Fruit fly (Drosophila melanogaster) whole organism, prepupa: Measurements from ENCODE around the gene Sid.
A peak's percentile ranks its signal among the peaks of the same experiment; 100 is the strongest.

Experiments
- Blimp-1 ChIP-seq: fragments of 200-800 bp; sonication (Bioruptor generic); optimal IDR thresholded peaks from 3 replicates; lab custom pipeline; 2017; ENCODE audit warnings: missing biosample characterization, missing genetic modification characterization, mild to moderate bottlenecking, moderate library complexity, missing genetic modification reagents
- CG10669 ChIP-seq: fragments of 200-800 bp; sonication (Bioruptor generic); optimal IDR thresholded peaks from 3 replicates; lab custom pipeline; 2018; ENCODE audit warnings: missing biosample characterization, mild to moderate bottlenecking, missing genetic modification characterization, moderate library complexity
- CG11762 ChIP-seq: fragments of 200-800 bp; sonication (Bioruptor generic); optimal IDR thresholded peaks from 3 replicates; lab custom pipeline; 2016; ENCODE audit warnings: missing biosample characterization, missing genetic modification characterization; ENCODE audit not compliant: insufficient read depth
- CG11902 ChIP-seq: fragments of 200-800 bp; sonication (Bioruptor generic); optimal IDR thresholded peaks from 3 replicates; lab custom pipeline; 2016; ENCODE audit warnings: missing biosample characterization, missing genetic modification characterization
- CG15336 ChIP-seq: fragments of 200-800 bp; sonication (Bioruptor generic); IDR thresholded peaks from 2 replicates; pipeline ENCODE4 v1.3.6; 2022; ENCODE audit warnings: missing biosample characterization, missing genetic modification characterization
- CG1621 ChIP-seq: fragments of 200-800 bp; sonication (Bioruptor generic); optimal IDR thresholded peaks from 3 replicates; lab custom pipeline; 2018; ENCODE audit warnings: missing biosample characterization, mild to moderate bottlenecking, missing genetic modification characterization
- CG16779 ChIP-seq: fragments of 200-800 bp; sonication (Bioruptor generic); optimal IDR thresholded peaks from 3 replicates; lab custom pipeline; 2017; ENCODE audit warnings: missing biosample characterization, mild to moderate bottlenecking, missing genetic modification characterization
- CG3032 ChIP-seq: fragments of 200-800 bp; optimal IDR thresholded peaks from 2 replicates; lab custom pipeline; 2019; ENCODE audit warnings: missing biosample characterization, mild to moderate bottlenecking, missing genetic modification characterization, moderate library complexity
- CG31627 ChIP-seq: fragments of 200-800 bp; sonication (Bioruptor generic); optimal IDR thresholded peaks from 3 replicates; lab custom pipeline; 2016; ENCODE audit warnings: missing biosample characterization, missing genetic modification characterization
- CG32006 ChIP-seq: fragments of 200-800 bp; sonication (Bioruptor generic); optimal IDR thresholded peaks from 3 replicates; lab custom pipeline; 2017; ENCODE audit warnings: missing biosample characterization, mild to moderate bottlenecking, missing genetic modification characterization
- CG34406 ChIP-seq: fragments of 200-800 bp; sonication (Bioruptor generic); optimal IDR thresholded peaks from 3 replicates; lab custom pipeline; 2016; ENCODE audit warnings: missing biosample characterization, missing genetic modification characterization
- CG3919 ChIP-seq: fragments of 200-800 bp; sonication (Bioruptor generic); optimal IDR thresholded peaks from 3 replicates; lab custom pipeline; 2016; ENCODE audit warnings: missing biosample characterization, missing genetic modification characterization
- CG4318 ChIP-seq: fragments of 200-800 bp; sonication (Bioruptor generic); optimal IDR thresholded peaks from 3 replicates; lab custom pipeline; 2017; ENCODE audit warnings: missing biosample characterization, mild to moderate bottlenecking, missing genetic modification characterization
- CG6276 ChIP-seq: fragments of 200-800 bp; sonication (Bioruptor generic); optimal IDR thresholded peaks from 2 replicates; lab custom pipeline; 2017; ENCODE audit warnings: missing biosample characterization, mild to moderate bottlenecking, missing genetic modification characterization
- CG6792 ChIP-seq: fragments of 200-800 bp; sonication (Bioruptor generic); optimal IDR thresholded peaks from 3 replicates; lab custom pipeline; 2016; ENCODE audit warnings: missing biosample characterization, missing genetic modification characterization
- CG6808 ChIP-seq: fragments of 200-800 bp; sonication (Bioruptor generic); optimal IDR thresholded peaks from 3 replicates; lab custom pipeline; 2017; ENCODE audit warnings: missing biosample characterization, missing genetic modification characterization, mild to moderate bottlenecking, moderate library complexity, missing genetic modification reagents
- CG6854 ChIP-seq: fragments of 200-800 bp; sonication (Bioruptor generic); optimal IDR thresholded peaks from 2 replicates; lab custom pipeline; 2017; ENCODE audit warnings: missing biosample characterization, mild to moderate bottlenecking, missing genetic modification characterization
- CG7368 ChIP-seq: fragments of 200-800 bp; sonication (Bioruptor generic); optimal IDR thresholded peaks from 3 replicates; lab custom pipeline; 2016; ENCODE audit warnings: missing biosample characterization, missing genetic modification characterization
- CG8119 ChIP-seq: fragments of 200-800 bp; sonication (Bioruptor generic); IDR thresholded peaks from 3 replicates; pipeline ENCODE4 v1.3.6; 2022; ENCODE audit warnings: missing biosample characterization, missing genetic modification characterization
- CG8632 ChIP-seq: fragments of 200-800 bp; sonication (Bioruptor generic); optimal IDR thresholded peaks from 3 replicates; lab custom pipeline; 2016; ENCODE audit warnings: missing biosample characterization, missing genetic modification characterization
- CG9139 ChIP-seq: fragments of 200-800 bp; sonication (Bioruptor generic); optimal IDR thresholded peaks from 3 replicates; lab custom pipeline; 2017; ENCODE audit warnings: missing biosample characterization, mild to moderate bottlenecking, missing genetic modification characterization
- Eip75B ChIP-seq: fragments of 200-800 bp; sonication (Bioruptor generic); optimal IDR thresholded peaks from 3 replicates; lab custom pipeline; 2016; ENCODE audit warnings: missing biosample characterization, missing genetic modification characterization
- Eip78C ChIP-seq: fragments of 200-800 bp; sonication (Bioruptor generic); peaks from one replicate; lab custom pipeline; 2016; ENCODE audit warnings: missing biosample characterization, missing genetic modification characterization
- Eip93F ChIP-seq: fragments of 200-800 bp; sonication (Bioruptor generic); optimal IDR thresholded peaks from 2 replicates; lab custom pipeline; 2016; ENCODE audit warnings: missing biosample characterization, mild to moderate bottlenecking, missing genetic modification characterization
- Ets21C ChIP-seq: fragments of 200-800 bp; sonication (Bioruptor generic); optimal IDR thresholded peaks from 3 replicates; lab custom pipeline; 2016; ENCODE audit warnings: missing biosample characterization, missing genetic modification characterization
- Gug ChIP-seq: fragments of 200-800 bp; sonication (Bioruptor generic); IDR thresholded peaks from 2 replicates; pipeline ENCODE4 v1.3.6; 2022; ENCODE audit warnings: missing biosample characterization, missing genetic modification characterization
- Hr38 ChIP-seq: sonication (Bioruptor generic); optimal IDR thresholded peaks from 2 replicates; lab custom pipeline; 2016; ENCODE audit warnings: missing biosample characterization, missing genetic modification characterization
- Hr39 ChIP-seq: fragments of 200-800 bp; sonication (Bioruptor generic); optimal IDR thresholded peaks from 2 replicates; lab custom pipeline; 2016; ENCODE audit warnings: missing biosample characterization, missing genetic modification characterization
- Met ChIP-seq: fragments of 200-800 bp; sonication (Bioruptor generic); optimal IDR thresholded peaks from 3 replicates; lab custom pipeline; 2016; ENCODE audit warnings: missing biosample characterization, missing genetic modification characterization
- OdsH ChIP-seq: fragments of 200-800 bp; sonication (Bioruptor generic); optimal IDR thresholded peaks from 3 replicates; lab custom pipeline; 2016; ENCODE audit warnings: missing biosample characterization, missing genetic modification characterization
- Sox102F ChIP-seq: fragments of 200-800 bp; sonication (Bioruptor generic); optimal IDR thresholded peaks from 2 replicates; lab custom pipeline; 2016; ENCODE audit warnings: missing biosample characterization, mild to moderate bottlenecking, missing genetic modification characterization
- Sox14 ChIP-seq: fragments of 200-800 bp; sonication (Bioruptor generic); optimal IDR thresholded peaks from 3 replicates; lab custom pipeline; 2016; ENCODE audit warnings: missing biosample characterization, missing genetic modification characterization
- achi ChIP-seq: fragments of 200-800 bp; sonication (Bioruptor generic); optimal IDR thresholded peaks from 3 replicates; lab custom pipeline; 2016; ENCODE audit warnings: missing biosample characterization, missing genetic modification characterization
- acj6 ChIP-seq: fragments of 200-800 bp; sonication (Bioruptor generic); optimal IDR thresholded peaks from 3 replicates; lab custom pipeline; 2016; ENCODE audit warnings: missing biosample characterization, missing genetic modification characterization
- cyc ChIP-seq: fragments of 200-800 bp; sonication (Bioruptor generic); optimal IDR thresholded peaks from 3 replicates; lab custom pipeline; 2016; ENCODE audit warnings: missing biosample characterization, missing genetic modification characterization
- dsx ChIP-seq: fragments of 200-800 bp; optimal IDR thresholded peaks from 3 replicates; lab custom pipeline; 2019; ENCODE audit warnings: missing biosample characterization, mild to moderate bottlenecking, missing genetic modification characterization, moderate library complexity; ENCODE audit not compliant: poor library complexity, severe bottlenecking
- eg ChIP-seq: fragments of 200-800 bp; sonication (Bioruptor generic); IDR thresholded peaks from 3 replicates; pipeline ENCODE4 v1.3.6; 2022; ENCODE audit warnings: missing biosample characterization, missing genetic modification characterization
- esn ChIP-seq: fragments of 200-800 bp; sonication (Bioruptor generic); optimal IDR thresholded peaks from 2 replicates; lab custom pipeline; 2016; ENCODE audit warnings: missing biosample characterization, mild to moderate bottlenecking, missing genetic modification characterization, moderate library complexity
- fd59A ChIP-seq: fragments of 200-800 bp; sonication (Bioruptor generic); optimal IDR thresholded peaks from 2 replicates; lab custom pipeline; 2017; ENCODE audit warnings: missing biosample characterization, mild to moderate bottlenecking, missing genetic modification characterization, missing genetic modification reagents
- fd85E ChIP-seq: fragments of 200-800 bp; sonication (Bioruptor generic); optimal IDR thresholded peaks from 3 replicates; lab custom pipeline; 2016; ENCODE audit warnings: missing biosample characterization, missing genetic modification characterization
- fkh ChIP-seq: fragments of 200-800 bp; sonication (Bioruptor generic); optimal IDR thresholded peaks from 3 replicates; lab custom pipeline; 2017; ENCODE audit warnings: missing biosample characterization, mild to moderate bottlenecking, missing genetic modification characterization, moderate library complexity
- lz ChIP-seq: fragments of 200-800 bp; sonication (Bioruptor generic); optimal IDR thresholded peaks from 3 replicates; lab custom pipeline; 2016; ENCODE audit warnings: missing biosample characterization, missing genetic modification characterization
- net ChIP-seq: fragments of 200-800 bp; sonication (Bioruptor generic); optimal IDR thresholded peaks from 3 replicates; lab custom pipeline; 2016; ENCODE audit warnings: missing biosample characterization, missing genetic modification characterization
- pdm3 ChIP-seq: fragments of 200-800 bp; sonication (Bioruptor generic); optimal IDR thresholded peaks from 3 replicates; lab custom pipeline; 2016; ENCODE audit warnings: missing biosample characterization, missing genetic modification characterization
- salr ChIP-seq, 2 experiments: fragments of 200-800 bp; sonication (Bioruptor generic); optimal IDR thresholded peaks; 3 replicates each; lab custom pipeline; 2016 to 2018; ENCODE audit warnings: missing biosample characterization in 2 of 2, missing genetic modification characterization in 2 of 2, mild to moderate bottlenecking in 1 of 2
- spab ChIP-seq: fragments of 200-800 bp; sonication (Bioruptor generic); optimal IDR thresholded peaks from 2 replicates; lab custom pipeline; 2017; ENCODE audit warnings: missing biosample characterization, mild to moderate bottlenecking, missing genetic modification characterization, missing genetic modification reagents
- ss ChIP-seq, 2 experiments: fragments of 200-800 bp; sonication (Bioruptor generic); optimal IDR thresholded peaks; 2 replicates in 1 of 2; 3 replicates in 1 of 2; lab custom pipeline; 2017 to 2018; ENCODE audit warnings: mild to moderate bottlenecking in 2 of 2, missing biosample characterization in 2 of 2, missing genetic modification characterization in 2 of 2, moderate library complexity in 1 of 2
- svp ChIP-seq: fragments of 200-800 bp; sonication (Bioruptor generic); peaks from one replicate; lab custom pipeline; 2016; ENCODE audit warnings: missing biosample characterization, missing genetic modification characterization

Sid gene

dm6 chr3R:28631753-28632152 is 38.8 kb upstream of the Sid start (continued):
- peak; percentile 38 for TF ChIP-seq spab (GFP tag; lab: Kevin White, UChicago)
- TF ChIP-seq Gug (GFP tag; lab: Robert Waterston, UW): 0 out of 2 replicates have a peak, but pooled peaks have one; percentile 48
- no peak for TF ChIP-seq Hr38 (GFP tag; lab: Kevin White, UChicago)
- no peak for TF ChIP-seq Sox14 (GFP tag; lab: Kevin White, UChicago)
- TF ChIP-seq CG32006 (GFP tag; lab: Kevin White, UChicago): peak; percentile 61
- TF ChIP-seq Sox102F (GFP tag; lab: Kevin White, UChicago): peak; percentile 5
- TF ChIP-seq esn (GFP tag; lab: Kevin White, UChicago): peak; percentile 47

DNA sequence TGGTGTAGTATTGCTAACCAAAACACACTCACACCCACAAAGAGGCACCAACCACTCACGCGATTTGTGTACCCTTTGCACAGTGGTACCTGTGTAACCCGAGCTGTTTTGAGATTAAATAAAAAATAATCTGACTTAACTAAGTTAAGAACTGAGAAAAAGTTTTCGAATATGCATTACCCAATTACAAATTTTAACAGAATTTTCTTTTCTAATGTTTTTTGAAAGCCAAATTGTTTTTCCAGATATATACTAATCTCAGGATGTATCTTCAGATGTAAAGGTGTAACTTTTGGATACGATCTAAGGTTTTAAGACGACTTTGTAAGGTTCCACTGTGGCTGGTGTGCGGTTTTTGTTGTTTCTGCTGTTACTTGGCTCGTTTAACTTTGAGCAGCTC is 36.8 kb upstream of the Sid start:
- TF ChIP-seq CG34406: peak; percentile 65
- peak; percentile 78 for TF ChIP-seq eg (GFP tag; lab: Robert Waterston, UW)
- TF ChIP-seq ss (GFP tag; optimal IDR thresholded peaks at IDR 0.05; lab: Kevin White, UChicago): peak in 1 of 2 experiments; percentile 11
- TF ChIP-seq CG11762 (GFP tag; lab: Kevin White, UChicago): peak; percentile 59
- peak; percentile 52 for TF ChIP-seq CG4318
- peak in 1 of 2 experiments; percentile 56 for TF ChIP-seq salr (GFP tag; optimal IDR thresholded peaks at IDR 0.05; lab: Kevin White, UChicago)
- TF ChIP-seq Met (GFP tag; lab: Kevin White, UChicago): peak; percentile 80
- TF ChIP-seq dsx (GFP tag; lab: Kevin White, UChicago): no peak
- TF ChIP-seq CG8632: peak; percentile 54
- no peak for TF ChIP-seq fd85E (GFP tag; lab: Kevin White, UChicago)
- peak; percentile 8 for TF ChIP-seq Blimp-1 (GFP tag; lab: Kevin White, UChicago)
- peak; percentile 83 for TF ChIP-seq CG6792
- TF ChIP-seq CG6808: peak; percentile 8
- peak; percentile 72 for TF ChIP-seq Gug (GFP tag; lab: Robert Waterston, UW)
- peak; percentile 63 for TF ChIP-seq net (GFP tag; lab: Kevin White, UChicago)
- TF ChIP-seq CG15336 (GFP tag; lab: Robert Waterston, UW): peak; percentile 79
- TF ChIP-seq lz (GFP tag; lab: Kevin White, UChicago): peak; percentile 82
- peak; percentile 34 for TF ChIP-seq CG6854 (GFP tag; lab: Kevin White, UChicago)
- TF ChIP-seq CG6276 (GFP tag; lab: Kevin White, UChicago): peak; percentile 64
- TF ChIP-seq CG9139 (GFP tag; lab: Kevin White, UChicago): no peak
- TF ChIP-seq OdsH (GFP tag; lab: Kevin White, UChicago): peak; percentile 81
- no peak for TF ChIP-seq Hr38 (GFP tag; lab: Kevin White, UChicago)
- peak; percentile 71 for TF ChIP-seq Hr39 (GFP tag; lab: Kevin White, UChicago)
- peak; percentile 21 for TF ChIP-seq CG1621 (tag; lab: Kevin White, UChicago)
- TF ChIP-seq achi (GFP tag; lab: Kevin White, UChicago): peak; percentile 79
- TF ChIP-seq CG7368 (GFP tag; lab: Kevin White, UChicago): peak; percentile 51
- TF ChIP-seq fkh (GFP tag; lab: Kevin White, UChicago): no peak
- TF ChIP-seq Eip75B (GFP tag; lab: Kevin White, UChicago): peak; percentile 83
- peak; percentile 48 for TF ChIP-seq CG16779 (tag; lab: Kevin White, UChicago)
- peak; percentile 94 for TF ChIP-seq Eip78C (GFP tag; lab: Kevin White, UChicago)
- TF ChIP-seq esn (GFP tag; lab: Kevin White, UChicago): peak; percentile 87
- TF ChIP-seq CG8119 (GFP tag; lab: Robert Waterston, UW): peak; percentile 86
- peak; percentile 75 for TF ChIP-seq cyc (GFP tag; lab: Kevin White, UChicago)
- peak; percentile 23 for TF ChIP-seq spab (GFP tag; lab: Kevin White, UChicago)
- peak; percentile 77 for TF ChIP-seq Ets21C (GFP tag; lab: Kevin White, UChicago)
- peak; percentile 74 for TF ChIP-seq CG31627
- peak; percentile 24 for TF ChIP-seq CG3032 (tag; lab: Kevin White, UChicago)
- peak; percentile 88 for TF ChIP-seq svp (GFP tag; lab: Kevin White, UChicago)
- TF ChIP-seq CG3919 (GFP tag; lab: Kevin White, UChicago): peak; percentile 72
- peak; percentile 45 for TF ChIP-seq CG10669 (GFP tag; lab: Kevin White, UChicago)
- TF ChIP-seq Eip93F (GFP tag; lab: Kevin White, UChicago): no peak
- TF ChIP-seq acj6 (GFP tag; lab: Kevin White, UChicago): peak; percentile 74
- TF ChIP-seq fd59A (GFP tag; lab: Kevin White, UChicago): peak; percentile 14
- TF ChIP-seq CG32006 (GFP tag; lab: Kevin White, UChicago): peak; percentile 72
- TF ChIP-seq pdm3 (GFP tag; lab: Kevin White, UChicago): peak; percentile 77
- TF ChIP-seq Sox14 (GFP tag; lab: Kevin White, UChicago): peak; percentile 74
- TF ChIP-seq CG11902 (GFP tag; lab: Kevin White, UChicago): peak; percentile 63
